Worm (Caenorhabditis elegans): ENCODE measurements around the gene F58H1.6.

ce11 chrV:11902161-11902560 lies 40.3 kb upstream of the F58H1.6 start:
- TF ChIP-seq ceh-24 (tag; optimal IDR thresholded peaks at IDR 0.05), result no peak
- TF ChIP-seq sox-4 (tag; optimal IDR thresholded peaks at IDR 0.05), result no peak
- no peak for TF ChIP-seq fkh-10 (GFP tag; optimal IDR thresholded peaks at IDR 0.05)
- TF ChIP-seq eyg-1 (tag; optimal IDR thresholded peaks at IDR 0.05), result no peak
- no peak for TF ChIP-seq elt-2 (tag; optimal IDR thresholded peaks at IDR 0.05)
- no peak for TF ChIP-seq nhr-11 (tag; optimal IDR thresholded peaks at IDR 0.05)
- no peak for TF ChIP-seq lin-11 (tag; optimal IDR thresholded peaks at IDR 0.05)
- TF ChIP-seq ama-1 (optimal IDR thresholded peaks at IDR 0.05), result no peak
- TF ChIP-seq ceh-14 (tag; optimal IDR thresholded peaks at IDR 0.05), result no peak
- TF ChIP-seq ceh-48 (tag; optimal IDR thresholded peaks at IDR 0.05), result no peak
